Worm (Caenorhabditis elegans) whole organism, young adult: ENCODE results near the gene srw-1.

Source experiments
- B0261.1 ChIP-seq: sonication (generic microtip); optimal IDR thresholded peaks from 2 replicates; lab custom pipeline; 2016; ENCODE audit warnings: mild to moderate bottlenecking, missing genetic modification characterization, moderate library complexity, missing compliant biosample characterization
- B0336.3 ChIP-seq: fragments of 200-800 bp; sonication (Bioruptor generic); IDR thresholded peaks from 2 replicates; pipeline ENCODE4 v1.3.6; 2022; ENCODE audit warnings: missing genetic modification characterization, missing compliant biosample characterization
- D2030.7 ChIP-seq: fragments of 200-800 bp; sonication (Bioruptor generic); IDR thresholded peaks from 2 replicates; pipeline ENCODE4 v1.3.6; 2022; ENCODE audit warnings: missing genetic modification reagents, missing genetic modification characterization, missing compliant biosample characterization
- F23B12.7 ChIP-seq: sonication (generic microtip); optimal IDR thresholded peaks from 2 replicates; lab custom pipeline; 2017; ENCODE audit warnings: missing genetic modification characterization, mild to moderate bottlenecking, missing compliant biosample characterization, antibody characterized with exemption, moderate library complexity; ENCODE audit not compliant: insufficient read depth
- F39B2.1 ChIP-seq: fragments of 200-800 bp; sonication (Bioruptor generic); IDR thresholded peaks from 2 replicates; pipeline ENCODE4 v1.3.6; 2022; ENCODE audit warnings: missing genetic modification reagents, missing genetic modification characterization, missing compliant biosample characterization
- F49E8.2 ChIP-seq: sonication (generic microtip); optimal IDR thresholded peaks from 3 replicates; lab custom pipeline; 2017; ENCODE audit warnings: missing genetic modification characterization, mild to moderate bottlenecking, missing compliant biosample characterization, antibody characterized with exemption, moderate library complexity; ENCODE audit not compliant: insufficient read depth
- F57C9.4 ChIP-seq: sonication (generic microtip); optimal IDR thresholded peaks from 2 replicates; lab custom pipeline; 2017; ENCODE audit warnings: mild to moderate bottlenecking, missing genetic modification characterization, missing compliant biosample characterization
- Y53F4B.3 ChIP-seq: fragments of 200-800 bp; sonication (Bioruptor generic); IDR thresholded peaks from 2 replicates; pipeline ENCODE4 v1.3.6; 2022; ENCODE audit warnings: missing genetic modification reagents, missing genetic modification characterization, missing compliant biosample characterization
- Y95B8A.8 ChIP-seq: fragments of 200-800 bp; sonication (Bioruptor generic); IDR thresholded peaks from 2 replicates; pipeline ENCODE4 v1.3.6; 2022; ENCODE audit warnings: missing genetic modification reagents, missing genetic modification characterization, missing compliant biosample characterization
- ZK185.1 ChIP-seq: sonication (generic microtip); optimal IDR thresholded peaks from 2 replicates; lab custom pipeline; 2016; ENCODE audit warnings: mild to moderate bottlenecking, missing genetic modification characterization, missing compliant biosample characterization; ENCODE audit not compliant: poor library complexity, severe bottlenecking
- ama-1 ChIP-seq, 3 experiments: fragments of 150-350 bp in 1 of 3; sonication (generic microtip) in 2 of 3; optimal IDR thresholded peaks; 2 replicates each; lab custom pipeline; 2014 to 2018; ENCODE audit warnings: missing biosample characterization in 2 of 3, missing genetic modification characterization in 2 of 3, missing genetic modification reagents in 2 of 3
- attf-3 ChIP-seq: fragments of 200-800 bp; sonication (Bioruptor generic); conservative IDR thresholded peaks from 2 replicates; pipeline ENCODE4 v1.3.6; 2022; ENCODE audit warnings: missing genetic modification reagents, missing genetic modification characterization, missing compliant biosample characterization
- attf-6 ChIP-seq: fragments of 200-800 bp; sonication (Bioruptor generic); IDR thresholded peaks from 2 replicates; pipeline ENCODE4 v1.3.6; 2022; ENCODE audit warnings: missing genetic modification reagents, missing genetic modification characterization, missing compliant biosample characterization
- cebp-1 ChIP-seq, 2 experiments: fragments of 200-800 bp in 1 of 2; sonication (Bioruptor generic) in 1 of 2; sonication (generic microtip) in 1 of 2; IDR thresholded peaks in 1 of 2; optimal IDR thresholded peaks in 1 of 2; 2 replicates each; pipeline versions ENCODE4 v1.3.6 to Lab custom; 2017 to 2022; ENCODE audit warnings: missing compliant biosample characterization in 2 of 2, missing genetic modification characterization in 2 of 2, mild to moderate bottlenecking in 1 of 2, missing genetic modification reagents in 1 of 2, moderate library complexity in 1 of 2
- cebp-2 ChIP-seq: fragments of 200-800 bp; sonication (Bioruptor generic); IDR thresholded peaks from 2 replicates; pipeline ENCODE4 v1.3.6; 2022; ENCODE audit warnings: missing genetic modification characterization, missing compliant biosample characterization
- ceh-100 ChIP-seq: fragments of 200-800 bp; sonication (Bioruptor generic); IDR thresholded peaks from 2 replicates; pipeline ENCODE4 v1.3.6; 2022; ENCODE audit warnings: missing genetic modification reagents, missing genetic modification characterization, missing compliant biosample characterization
- ceh-40 ChIP-seq: fragments of 200-800 bp; sonication (Bioruptor generic); IDR thresholded peaks from 2 replicates; pipeline ENCODE4 v1.3.6; 2022; ENCODE audit warnings: missing genetic modification characterization, missing compliant biosample characterization
- dox-1 ChIP-seq: fragments of 200-800 bp; sonication (Bioruptor generic); IDR thresholded peaks from 2 replicates; pipeline ENCODE4 v1.3.6; 2022; ENCODE audit warnings: missing genetic modification reagents, missing genetic modification characterization, missing compliant biosample characterization
- dpl-1 ChIP-seq: fragments of 150-350 bp; optimal IDR thresholded peaks from 2 replicates; lab custom pipeline; 2014; ENCODE audit warnings: missing biosample characterization, missing genetic modification reagents, missing genetic modification characterization
- ekl-4 ChIP-seq: fragments of 200-800 bp; sonication (Bioruptor generic); IDR thresholded peaks from 2 replicates; pipeline ENCODE4 v1.3.6; 2022; ENCODE audit warnings: missing genetic modification reagents, missing genetic modification characterization, missing compliant biosample characterization
- ets-4 ChIP-seq: fragments of 200-800 bp; sonication (Bioruptor generic); optimal IDR thresholded peaks from 2 replicates; lab custom pipeline; 2018; ENCODE audit warnings: mild to moderate bottlenecking, missing genetic modification characterization, missing compliant biosample characterization
- fkh-3 ChIP-seq: sonication (generic microtip); optimal IDR thresholded peaks from 2 replicates; lab custom pipeline; 2016; ENCODE audit warnings: mild to moderate bottlenecking, missing genetic modification characterization, missing compliant biosample characterization
- him-1 ChIP-seq: sonication (generic microtip); optimal IDR thresholded peaks from 2 replicates; lab custom pipeline; 2016; ENCODE audit warnings: missing genotype, missing genetic modification reagents, missing genetic modification characterization, missing compliant biosample characterization
- hmg-1.2 ChIP-seq: fragments of 200-800 bp; sonication (Bioruptor generic); IDR thresholded peaks from 2 replicates; pipeline ENCODE4 v1.3.6; 2022; ENCODE audit warnings: missing genetic modification reagents, missing genetic modification characterization, missing compliant biosample characterization
- hsf-1 ChIP-seq: fragments of 200-800 bp; sonication (Bioruptor generic); IDR thresholded peaks from 2 replicates; pipeline ENCODE4 v1.3.6; 2022; ENCODE audit warnings: missing genetic modification reagents, missing genetic modification characterization, missing compliant biosample characterization
- lin-35 ChIP-seq, 3 experiments: fragments of 150-350 bp in 2 of 3; sonication (generic microtip) in 1 of 3; optimal IDR thresholded peaks; 2 replicates each; lab custom pipeline; 2014 to 2018; ENCODE audit warnings: missing biosample characterization in 3 of 3, missing genetic modification characterization in 3 of 3, missing genetic modification reagents in 3 of 3
- lin-54 ChIP-seq: fragments of 200-800 bp; sonication (Bioruptor generic); optimal IDR thresholded peaks from 2 replicates; lab custom pipeline; 2018; ENCODE audit warnings: mild to moderate bottlenecking, missing genetic modification characterization, missing compliant biosample characterization
- lsy-27 ChIP-seq: sonication (generic microtip); optimal IDR thresholded peaks from 2 replicates; lab custom pipeline; 2017; ENCODE audit warnings: missing genetic modification characterization, mild to moderate bottlenecking, missing compliant biosample characterization, antibody characterized with exemption, missing genotype, borderline replicate concordance; ENCODE audit not compliant: insufficient read depth
- madf-8 ChIP-seq: fragments of 200-800 bp; sonication (Bioruptor generic); conservative IDR thresholded peaks from 2 replicates; pipeline ENCODE4 v1.3.6; 2022; ENCODE audit warnings: missing genetic modification reagents, missing genetic modification characterization, missing compliant biosample characterization
- nfya-1 ChIP-seq: sonication (generic microtip); optimal IDR thresholded peaks from 2 replicates; lab custom pipeline; 2017; ENCODE audit warnings: antibody characterized with exemption, missing compliant biosample characterization, missing genetic modification characterization, borderline replicate concordance; ENCODE audit not compliant: insufficient read depth
- nfya-2 ChIP-seq: fragments of 200-800 bp; sonication (Bioruptor generic); IDR thresholded peaks from 2 replicates; pipeline ENCODE4 v1.3.6; 2022; ENCODE audit warnings: missing genetic modification reagents, missing genetic modification characterization, missing compliant biosample characterization
- nhr-80 ChIP-seq: sonication (generic microtip); optimal IDR thresholded peaks from 2 replicates; lab custom pipeline; 2016; ENCODE audit warnings: missing genetic modification characterization, missing compliant biosample characterization
- nhr-90 ChIP-seq: sonication (generic microtip); optimal IDR thresholded peaks from 2 replicates; lab custom pipeline; 2016; ENCODE audit warnings: missing genotype, mild to moderate bottlenecking, missing genetic modification characterization, missing compliant biosample characterization
- pbrm-1 ChIP-seq: fragments of 200-800 bp; sonication (Bioruptor generic); IDR thresholded peaks from 2 replicates; pipeline ENCODE4 v1.3.6; 2022; ENCODE audit warnings: missing genetic modification reagents, missing genetic modification characterization, missing compliant biosample characterization
- rcor-1 ChIP-seq: fragments of 200-800 bp; sonication (Bioruptor generic); IDR thresholded peaks from 2 replicates; pipeline ENCODE4 v1.3.6; 2022; ENCODE audit warnings: missing genetic modification reagents, missing genetic modification characterization, missing compliant biosample characterization
- repo-1 ChIP-seq: sonication (generic microtip); optimal IDR thresholded peaks from 2 replicates; lab custom pipeline; 2017; ENCODE audit warnings: mild to moderate bottlenecking, missing genetic modification characterization, missing compliant biosample characterization
- rpc-1 ChIP-seq, 2 experiments: fragments of 150-350 bp in 1 of 2; sonication (generic microtip) in 1 of 2; optimal IDR thresholded peaks; 2 replicates each; lab custom pipeline; 2014 to 2018; ENCODE audit warnings: missing biosample characterization in 1 of 2, missing genetic modification characterization in 1 of 2, missing genetic modification reagents in 1 of 2, missing genotype in 1 of 2
- unc-130 ChIP-seq: sonication (generic microtip); optimal IDR thresholded peaks from 2 replicates; lab custom pipeline; 2016; ENCODE audit warnings: missing genetic modification reagents, missing genetic modification characterization, missing compliant biosample characterization
- ztf-6 ChIP-seq: fragments of 200-800 bp; sonication (Bioruptor generic); IDR thresholded peaks from 2 replicates; pipeline ENCODE4 v1.3.6; 2022; ENCODE audit warnings: missing genetic modification reagents, missing genetic modification characterization, missing compliant biosample characterization

Gene srw-1

ce11 chrV:15179757-15180156 is 18.3 kb upstream of the srw-1 start, which contains the start of gene T09F5.10:
TSS of gene T09F5.10 (plus strand) at chrV:15180057.
- TF ChIP-seq attf-3 (GFP tag; lab: Robert Waterston, UW) (no peak), attf-6 (GFP tag; lab: Robert Waterston, UW) (no peak), B0261.1 (tag; lab: Kevin White, UChicago) (no peak)

- no peak for TF ChIP-seq nhr-90 (tag; lab: Kevin White, UChicago)
- no peak for TF ChIP-seq nfya-2
- TF ChIP-seq ztf-6 (GFP tag; lab: Robert Waterston, UW), result no peak
- no peak for TF ChIP-seq cebp-1 (GFP tag; IDR thresholded peaks at IDR 0.05; lab: Robert Waterston, UW)
- no peak for TF ChIP-seq cebp-1 (tag; optimal IDR thresholded peaks at IDR 0.05; lab: Kevin White, UChicago)
- TF ChIP-seq F39B2.1, result no peak
- no peak for TF ChIP-seq ekl-4 (GFP tag; lab: Robert Waterston, UW)
- TF ChIP-seq ZK185.1, result no peak
- TF ChIP-seq hmg-1.2 (GFP tag; lab: Robert Waterston, UW), result no peak
Measured at ce11 chrV:15181899-15182298, 16.2 kb upstream of the srw-1 start.

ce11 chrV:15182407-15182806 is 15.6 kb upstream of the srw-1 start, which contains the start of gene fbxa-84:
TSS of gene fbxa-84 (plus strand) at chrV:15182440.
- no peak for TF ChIP-seq ztf-6 (GFP tag; lab: Robert Waterston, UW)
- TF ChIP-seq lsy-27 (tag; lab: Kevin White, UChicago), result no peak
- TF ChIP-seq ceh-40 (GFP tag; lab: Robert Waterston, UW), result no peak
- TF ChIP-seq F57C9.4 (tag; lab: Kevin White, UChicago), result no peak
- TF ChIP-seq nhr-80 (tag; lab: Kevin White, UChicago), result peak; percentile 50
- no peak for TF ChIP-seq lin-54

- TF ChIP-seq dox-1 (GFP tag; lab: Robert Waterston, UW), result peak; percentile 68
- peak; percentile 46 for TF ChIP-seq rcor-1 (GFP tag; lab: Robert Waterston, UW)
- TF ChIP-seq hmg-1.2 (GFP tag; lab: Robert Waterston, UW), result peak; percentile 9; the same call in 1 of the 2 replicates
- TF ChIP-seq hsf-1 (GFP tag; lab: Robert Waterston, UW), result peak; percentile 84
- TF ChIP-seq unc-130, result peak; percentile 2
- peak in 2 of 3 experiments; percentile 37 to 39 for TF ChIP-seq lin-35 (GFP tag; optimal IDR thresholded peaks at IDR 0.05; lab: Kevin White, UChicago)
- TF ChIP-seq cebp-2 (GFP tag; lab: Robert Waterston, UW), result no peak
- no peak for TF ChIP-seq F57C9.4 (tag; lab: Kevin White, UChicago)
- no peak for TF ChIP-seq nfya-1 (tag; lab: Kevin White, UChicago)
- TF ChIP-seq madf-8 (GFP tag; lab: Robert Waterston, UW), result peak; percentile 66
- TF ChIP-seq ets-4 (GFP tag; lab: Kevin White, UChicago), result no peak
- TF ChIP-seq Y95B8A.8 (GFP tag; lab: Robert Waterston, UW), result no peak
- peak; percentile 84 for TF ChIP-seq B0336.3 (GFP tag; lab: Robert Waterston, UW)
- no peak for TF ChIP-seq F39B2.1
- TF ChIP-seq rpc-1 (optimal IDR thresholded peaks at IDR 0.05; lab: Kevin White, UChicago), result no peak
- TF ChIP-seq rpc-1 (tag; optimal IDR thresholded peaks at IDR 0.05; lab: Kevin White, UChicago), result peak; percentile 10
- no peak for TF ChIP-seq F23B12.7 (tag; lab: Kevin White, UChicago)
- peak; percentile 12 for TF ChIP-seq repo-1 (tag; lab: Kevin White, UChicago)
- TF ChIP-seq ceh-100, result peak; percentile 79
- no peak for TF ChIP-seq fkh-3 (tag; lab: Kevin White, UChicago)
- no peak for TF ChIP-seq ama-1 (optimal IDR thresholded peaks at IDR 0.05; lab: Kevin White, UChicago)
- no peak for TF ChIP-seq ama-1 (GFP tag; optimal IDR thresholded peaks at IDR 0.05; lab: Kevin White, UChicago)
- TF ChIP-seq dpl-1, result peak; percentile 67
- peak; percentile 71 for TF ChIP-seq F49E8.2
- peak; percentile 85 for TF ChIP-seq him-1 (tag; lab: Kevin White, UChicago)
- peak; percentile 89 for TF ChIP-seq D2030.7
- TF ChIP-seq pbrm-1 (GFP tag; lab: Robert Waterston, UW), result peak; percentile 69; the same call in 1 of the 2 replicates
- no peak for TF ChIP-seq Y53F4B.3 (GFP tag; lab: Robert Waterston, UW)
Measured at ce11 chrV:15184097-15185040, 13.7 kb upstream of the srw-1 start, which contains the start of gene Y75B12B.1. TSS of gene Y75B12B.1 (plus strand) at chrV:15184699.
